Fruit fly (Drosophila melanogaster): Measurements from ENCODE around the gene Mrtf.

dm6 chr3L:2734363-2735160 lies 31.8 kb downstream of the Mrtf start:
- TF ChIP-seq ovo (GFP tag; optimal IDR thresholded peaks at IDR 0.05) (no peak), cic (GFP tag; optimal IDR thresholded peaks at IDR 0.05) (peak; percentile 62), pad (GFP tag; optimal IDR thresholded peaks at IDR 0.05) (no peak), tj (GFP tag; optimal IDR thresholded peaks at IDR 0.05) (no peak), CG33017 (tag; optimal IDR thresholded peaks at IDR 0.05) (no peak)

Data from whole organism, adult.